Worm (Caenorhabditis elegans): ENCODE data around the gene hcf-1.

Gene hcf-1

ce11 chrIV:7774206-7774605, at the start of gene hcf-1, which contains the start of gene swd-2.2:
hcf-1 (minus strand) TSS chrIV:7774275.
swd-2.2 (plus strand) TSS chrIV:7774411.
- peak; percentile 13 for TF ChIP-seq snpc-4 (tag; optimal IDR thresholded peaks at IDR 0.05)
- peak; percentile 75 for TF ChIP-seq lin-15B (tag; optimal IDR thresholded peaks at IDR 0.05)
- peak; percentile 28 for TF ChIP-seq nhr-23 (tag; optimal IDR thresholded peaks at IDR 0.05)
- no peak for TF ChIP-seq hmg-11 (tag; optimal IDR thresholded peaks at IDR 0.05)
- peak; percentile 3 for TF ChIP-seq elt-2 (tag; optimal IDR thresholded peaks at IDR 0.05)
- TF ChIP-seq pha-4 (tag; optimal IDR thresholded peaks at IDR 0.05) = peak; percentile 72
- TF ChIP-seq tbx-2 (tag; optimal IDR thresholded peaks at IDR 0.05) = no peak
- no peak for TF ChIP-seq nhr-12 (tag; optimal IDR thresholded peaks at IDR 0.05)
- TF ChIP-seq R02D3.7 (tag; optimal IDR thresholded peaks at IDR 0.05) = peak; percentile 5

- TF ChIP-seq ztf-4 (tag; optimal IDR thresholded peaks at IDR 0.05) (no peak), skn-1 (tag; optimal IDR thresholded peaks at IDR 0.05) (no peak), hmg-11 (tag; optimal IDR thresholded peaks at IDR 0.05) (no peak), nhr-43 (tag; optimal IDR thresholded peaks at IDR 0.05; ENCODE audit: poor library complexity, severe bottlenecking) (no peak), pha-4 (tag; optimal IDR thresholded peaks at IDR 0.05) (no peak), elt-2 (tag; optimal IDR thresholded peaks at IDR 0.05) (no peak)
Measured at ce11 chrIV:7822524-7822923, 48.4 kb upstream of the hcf-1 start, which contains the start of gene T14A8.2. T14A8.2 (minus strand) TSS chrIV:7822624.

ce11 chrIV:7817852-7818251, 43.8 kb upstream of the hcf-1 start, which contains the start of gene ric-3:
ric-3 (plus strand) TSS chrIV:7818251.
- no peak for TF ChIP-seq nhr-12 (tag; optimal IDR thresholded peaks at IDR 0.05)
- TF ChIP-seq ceh-16 (tag; optimal IDR thresholded peaks at IDR 0.05) = no peak
- TF ChIP-seq zag-1 (tag; optimal IDR thresholded peaks at IDR 0.05) = no peak
- TF ChIP-seq daf-12 (tag; optimal IDR thresholded peaks at IDR 0.05) = no peak
- no peak for TF ChIP-seq ZK546.5 (tag; optimal IDR thresholded peaks at IDR 0.05)
- TF ChIP-seq nhr-23 (tag; optimal IDR thresholded peaks at IDR 0.05) = no peak
- TF ChIP-seq unc-39 (tag; optimal IDR thresholded peaks at IDR 0.05) = no peak
- no peak for TF ChIP-seq nhr-43 (tag; optimal IDR thresholded peaks at IDR 0.05; ENCODE audit: poor library complexity, severe bottlenecking)
- TF ChIP-seq fkh-2 (tag; optimal IDR thresholded peaks at IDR 0.05) = no peak
- TF ChIP-seq skn-1 (tag; optimal IDR thresholded peaks at IDR 0.05) = no peak
- no peak for TF ChIP-seq nhr-77 (tag; optimal IDR thresholded peaks at IDR 0.05)
- TF ChIP-seq nhr-28 (tag; optimal IDR thresholded peaks at IDR 0.05) = no peak
- TF ChIP-seq elt-3 (tag; optimal IDR thresholded peaks at IDR 0.05) = no peak
- no peak for TF ChIP-seq R02D3.7 (tag; optimal IDR thresholded peaks at IDR 0.05)
- no peak for TF ChIP-seq ztf-11 (tag; optimal IDR thresholded peaks at IDR 0.05)
- TF ChIP-seq tbx-2 (tag; optimal IDR thresholded peaks at IDR 0.05) = no peak
- TF ChIP-seq lin-39 (tag; optimal IDR thresholded peaks at IDR 0.05) = peak; percentile 84
- no peak for TF ChIP-seq elt-1 (tag; optimal IDR thresholded peaks at IDR 0.05)
- TF ChIP-seq ceh-9 (tag; optimal IDR thresholded peaks at IDR 0.05) = no peak
- no peak for TF ChIP-seq ceh-82 (tag; optimal IDR thresholded peaks at IDR 0.05)
- no peak for TF ChIP-seq lsy-12 (tag; optimal IDR thresholded peaks at IDR 0.05)
- TF ChIP-seq ztf-4 (tag; optimal IDR thresholded peaks at IDR 0.05) = no peak
- no peak for TF ChIP-seq nhr-76 (tag; optimal IDR thresholded peaks at IDR 0.05)
- no peak for TF ChIP-seq jun-1 (tag; optimal IDR thresholded peaks at IDR 0.05)
- no peak for TF ChIP-seq nhr-11 (tag; optimal IDR thresholded peaks at IDR 0.05)
- no peak for TF ChIP-seq nhr-25 (tag; optimal IDR thresholded peaks at IDR 0.05)
- TF ChIP-seq nfya-1 (tag; optimal IDR thresholded peaks at IDR 0.05; ENCODE audit: insufficient read depth) = peak; percentile 81
- no peak for TF ChIP-seq ama-1 (optimal IDR thresholded peaks at IDR 0.05)
- TF ChIP-seq nhr-237 (tag; optimal IDR thresholded peaks at IDR 0.05) = no peak
- peak; percentile 42 for TF ChIP-seq lin-15B (tag; optimal IDR thresholded peaks at IDR 0.05)
- TF ChIP-seq egl-5 (tag; optimal IDR thresholded peaks at IDR 0.05) = no peak
- TF ChIP-seq mml-1 (tag; optimal IDR thresholded peaks at IDR 0.05) = no peak
- TF ChIP-seq fkh-10 (GFP tag; optimal IDR thresholded peaks at IDR 0.05) = no peak
- TF ChIP-seq mdl-1 (tag; optimal IDR thresholded peaks at IDR 0.05) = peak; percentile 29
- no peak for TF ChIP-seq pqm-1 (tag; optimal IDR thresholded peaks at IDR 0.05)
- no peak for TF ChIP-seq elt-2 (tag; optimal IDR thresholded peaks at IDR 0.05)
- no peak for TF ChIP-seq fos-1 (tag; optimal IDR thresholded peaks at IDR 0.05)
- TF ChIP-seq aly-2 (tag; optimal IDR thresholded peaks at IDR 0.05) = no peak
- peak; percentile 90 for TF ChIP-seq hmg-11 (tag; optimal IDR thresholded peaks at IDR 0.05)
- TF ChIP-seq pha-4 (tag; optimal IDR thresholded peaks at IDR 0.05) = peak; percentile 51
- TF ChIP-seq sea-2 (GFP tag; optimal IDR thresholded peaks at IDR 0.05) = no peak
- TF ChIP-seq unc-62 (GFP tag; optimal IDR thresholded peaks at IDR 0.05) = peak; percentile 44
- TF ChIP-seq eor-1 (tag; optimal IDR thresholded peaks at IDR 0.05) = no peak
- no peak for TF ChIP-seq egl-27 (tag; optimal IDR thresholded peaks at IDR 0.05)
- TF ChIP-seq nhr-67 (tag; optimal IDR thresholded peaks at IDR 0.05) = no peak
- TF ChIP-seq snpc-4 (tag; optimal IDR thresholded peaks at IDR 0.05) = peak; percentile 40
- peak; percentile 58 for TF ChIP-seq ceh-28 (tag; optimal IDR thresholded peaks at IDR 0.05)
